Worm (Caenorhabditis elegans) whole organism, midembryonic: ENCODE data around the gene dph-7.

ENCODE experiments used
- flt-1 ChIP-seq: fragments of 200-800 bp; sonication (Bioruptor generic); IDR thresholded peaks from 2 replicates; pipeline ENCODE4 v1.3.6; 2022; ENCODE audit warnings: missing genetic modification characterization, missing compliant biosample characterization
- klf-2 ChIP-seq: fragments of 200-800 bp; sonication (Bioruptor generic); conservative IDR thresholded peaks from 2 replicates; pipeline ENCODE4 v1.3.6; 2022; ENCODE audit warnings: missing genetic modification reagents, missing genetic modification characterization, missing compliant biosample characterization

DNA sequence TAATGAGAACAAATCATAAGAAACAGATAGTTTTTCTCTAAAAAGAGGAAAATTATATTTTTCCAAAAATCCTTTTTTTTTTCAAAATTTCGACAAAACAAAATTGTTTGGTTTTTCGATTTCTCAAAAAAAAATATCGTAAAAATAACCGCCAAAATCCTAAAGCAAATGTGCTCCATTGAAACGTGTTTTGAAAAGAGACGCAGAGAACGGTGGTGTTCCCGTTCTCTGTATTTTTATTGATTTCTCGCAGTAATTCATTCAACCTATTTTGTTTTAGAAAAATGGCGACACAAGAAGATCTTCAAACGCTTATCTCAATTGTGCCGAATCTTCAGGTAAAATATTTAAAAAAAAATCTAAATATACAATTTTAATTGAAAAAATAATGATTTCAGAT lies 1.1 kb upstream of the dph-7 start, which contains the start of gene Y43F4B.10:
- TF ChIP-seq flt-1 (GFP tag; lab: Robert Waterston, UW), result no peak
- TF ChIP-seq klf-2 (GFP tag; lab: Robert Waterston, UW), result no peak
